Worm (Caenorhabditis elegans): ENCODE data around the gene Y45F10D.15.

ce11 chrIV:13776115-13776514 lies 44.6 kb downstream of the Y45F10D.15 start, which contains the start of gene Y45F10D.16:
- TF ChIP-seq snpc-4 (tag; optimal IDR thresholded peaks at IDR 0.05), result no peak
- no peak for TF ChIP-seq mab-9 (GFP tag; IDR thresholded peaks at IDR 0.05)
- no peak for TF ChIP-seq skn-1 (tag; optimal IDR thresholded peaks at IDR 0.05)
- TF ChIP-seq lsy-2 (tag; optimal IDR thresholded peaks at IDR 0.05), result no peak
- no peak for TF ChIP-seq fos-1 (tag; optimal IDR thresholded peaks at IDR 0.05)
- TF ChIP-seq unc-130 (tag; optimal IDR thresholded peaks at IDR 0.05), result no peak
- no peak for TF ChIP-seq isw-1 (GFP tag; IDR thresholded peaks at IDR 0.05)
- TF ChIP-seq ceh-82 (tag; optimal IDR thresholded peaks at IDR 0.05), result no peak
- no peak for TF ChIP-seq lin-13 (GFP tag; optimal IDR thresholded peaks at IDR 0.05)
- TF ChIP-seq nhr-76 (tag; optimal IDR thresholded peaks at IDR 0.05), result no peak
- TF ChIP-seq ceh-63 (GFP tag; optimal IDR thresholded peaks at IDR 0.05), result no peak

All from whole organism, L1 larva.